Worm (Caenorhabditis elegans) whole organism, late embryonic: ENCODE measurements around the gene pot-1.
A peak's percentile ranks its signal among the peaks of the same experiment; 100 is the strongest.

Source experiments
- C08G9.2 ChIP-seq: sonication (generic microtip); optimal IDR thresholded peaks from 2 replicates; lab custom pipeline; 2016; ENCODE audit warnings: mild to moderate bottlenecking, missing genetic modification characterization, moderate library complexity, missing compliant biosample characterization
- T23F11.4 ChIP-seq: fragments of 200-800 bp; sonication (Bioruptor generic); optimal IDR thresholded peaks from 2 replicates; lab custom pipeline; 2018; ENCODE audit warnings: mild to moderate bottlenecking, missing genetic modification characterization, missing compliant biosample characterization
- ama-1 ChIP-seq: fragments of 150-350 bp; optimal IDR thresholded peaks from 2 replicates; lab custom pipeline; 2014
- ceh-34 ChIP-seq: sonication (generic microtip); optimal IDR thresholded peaks from 2 replicates; lab custom pipeline; 2016; ENCODE audit warnings: mild to moderate bottlenecking, missing genetic modification characterization, missing compliant biosample characterization
- elt-2 ChIP-seq: sonication (generic microtip); optimal IDR thresholded peaks from 2 replicates; lab custom pipeline; 2016; ENCODE audit warnings: missing genetic modification reagents, missing genetic modification characterization, missing compliant biosample characterization
- fkh-10 ChIP-seq: fragments of 150-350 bp; optimal IDR thresholded peaks from 2 replicates; lab custom pipeline; 2014; ENCODE audit warnings: missing biosample characterization, missing genetic modification reagents, missing genetic modification characterization
- nhr-11 ChIP-seq: fragments of 150-350 bp; optimal IDR thresholded peaks from 2 replicates; lab custom pipeline; 2014; ENCODE audit warnings: missing biosample characterization, missing genetic modification characterization
- pag-3 ChIP-seq: sonication (generic microtip); optimal IDR thresholded peaks from 2 replicates; lab custom pipeline; 2016; ENCODE audit warnings: missing compliant biosample characterization, missing genetic modification characterization, borderline replicate concordance
- pax-1 ChIP-seq: fragments of 150-350 bp; optimal IDR thresholded peaks from 2 replicates; lab custom pipeline; 2014; ENCODE audit warnings: missing biosample characterization, missing genetic modification characterization
- sox-4 ChIP-seq: sonication (generic microtip); optimal IDR thresholded peaks from 2 replicates; lab custom pipeline; 2017; ENCODE audit warnings: mild to moderate bottlenecking, missing genetic modification characterization, inconsistent platforms, missing compliant biosample characterization
- tbx-7 ChIP-seq: sonication (generic microtip); optimal IDR thresholded peaks from 2 replicates; lab custom pipeline; 2016; ENCODE audit warnings: missing genotype, missing genetic modification characterization, missing compliant biosample characterization
- unc-55 ChIP-seq: sonication (generic microtip); optimal IDR thresholded peaks from 2 replicates; lab custom pipeline; 2017; ENCODE audit warnings: missing biosample characterization, missing genetic modification reagents, missing genetic modification characterization
- unc-86 ChIP-seq: sonication (generic microtip); optimal IDR thresholded peaks from 2 replicates; lab custom pipeline; 2016; ENCODE audit warnings: missing genetic modification characterization, missing compliant biosample characterization
- zip-5 ChIP-seq: sonication (generic microtip); optimal IDR thresholded peaks from 2 replicates; lab custom pipeline; 2016; ENCODE audit warnings: missing genetic modification characterization, missing compliant biosample characterization

- TF ChIP-seq unc-86 (tag; lab: Kevin White, UChicago) = no peak
- TF ChIP-seq unc-55 (GFP tag; lab: Kevin White, UChicago) = no peak
- no peak for TF ChIP-seq nhr-11 (tag; lab: Kevin White, UChicago)
- no peak for TF ChIP-seq zip-5 (tag; lab: Kevin White, UChicago)
- no peak for TF ChIP-seq ceh-34 (tag; lab: Kevin White, UChicago)
- no peak for TF ChIP-seq T23F11.4 (GFP tag; lab: Kevin White, UChicago)
- TF ChIP-seq fkh-10 = no peak
- TF ChIP-seq pax-1 = no peak
- peak; percentile 91 for TF ChIP-seq elt-2 (tag; lab: Kevin White, UChicago)
- TF ChIP-seq sox-4 = no peak
- TF ChIP-seq tbx-7 = no peak
- no peak for TF ChIP-seq ama-1 (lab: Kevin White, UChicago)
- no peak for TF ChIP-seq C08G9.2 (tag; lab: Kevin White, UChicago)
- TF ChIP-seq pag-3 (tag; lab: Kevin White, UChicago) = no peak
Observed at ce11 chrIII:7166664-7167567, 33.4 kb upstream of the pot-1 start.
